Fruit fly (Drosophila melanogaster) whole organism, embryonic: Measurements from ENCODE around the gene CG42764.
A peak's percentile ranks its signal among the peaks of the same experiment; 100 is the strongest.

ENCODE experiments used
- CG10543 ChIP-seq: fragments of 200-800 bp; sonication (Bioruptor generic); optimal IDR thresholded peaks from 3 replicates; lab custom pipeline; 2017; ENCODE audit warnings: missing biosample characterization, mild to moderate bottlenecking, missing genetic modification characterization, moderate library complexity
- CG10979 ChIP-seq: fragments of 200-800 bp; sonication (Bioruptor generic); optimal IDR thresholded peaks from 2 replicates; lab custom pipeline; 2018; ENCODE audit warnings: missing biosample characterization, mild to moderate bottlenecking, missing genetic modification characterization, moderate library complexity
- CG12155 ChIP-seq: fragments of 200-800 bp; sonication (Bioruptor generic); optimal IDR thresholded peaks from 3 replicates; lab custom pipeline; 2016; ENCODE audit warnings: missing biosample characterization, missing genetic modification characterization
- CG13296 ChIP-seq: fragments of 200-800 bp; sonication (Bioruptor generic); optimal IDR thresholded peaks from 3 replicates; lab custom pipeline; 2018; ENCODE audit warnings: missing biosample characterization, mild to moderate bottlenecking, missing genetic modification characterization
- CG17912 ChIP-seq: fragments of 200-800 bp; sonication (Bioruptor generic); optimal IDR thresholded peaks from 2 replicates; lab custom pipeline; 2018; ENCODE audit warnings: missing biosample characterization, mild to moderate bottlenecking, missing genetic modification characterization
- CG18262 ChIP-seq: fragments of 200-800 bp; optimal IDR thresholded peaks from 3 replicates; lab custom pipeline; 2019; ENCODE audit warnings: missing biosample characterization, mild to moderate bottlenecking, missing genetic modification characterization, moderate library complexity
- CG31365 ChIP-seq: fragments of 200-800 bp; sonication (Bioruptor generic); optimal IDR thresholded peaks from 2 replicates; lab custom pipeline; 2018; ENCODE audit warnings: missing biosample characterization, mild to moderate bottlenecking, missing genetic modification characterization
- CG3847 ChIP-seq: fragments of 200-800 bp; sonication (Bioruptor generic); IDR thresholded peaks from 2 replicates; pipeline ENCODE4 v1.3.6; 2022; ENCODE audit warnings: missing biosample characterization, missing genetic modification characterization
- CG4360 ChIP-seq: fragments of 200-800 bp; sonication (Bioruptor generic); IDR thresholded peaks from 2 replicates; pipeline ENCODE4 v1.3.6; 2022; ENCODE audit warnings: missing biosample characterization, missing genetic modification characterization
- CG4617 ChIP-seq: fragments of 200-800 bp; sonication (Bioruptor generic); optimal IDR thresholded peaks from 3 replicates; lab custom pipeline; 2016; ENCODE audit warnings: missing biosample characterization, missing genetic modification characterization, borderline replicate concordance
- CG4820 ChIP-seq: fragments of 200-800 bp; sonication (Bioruptor generic); optimal IDR thresholded peaks from 3 replicates; lab custom pipeline; 2016; ENCODE audit warnings: missing biosample characterization, missing genetic modification characterization
- CG6765 ChIP-seq: fragments of 200-800 bp; sonication (Bioruptor generic); optimal IDR thresholded peaks from 3 replicates; lab custom pipeline; 2017; ENCODE audit warnings: missing biosample characterization, mild to moderate bottlenecking, missing genetic modification characterization
- CG8089 ChIP-seq: fragments of 200-800 bp; sonication (Bioruptor generic); optimal IDR thresholded peaks from 3 replicates; lab custom pipeline; 2016; ENCODE audit warnings: missing biosample characterization, missing genetic modification characterization
- Camta ChIP-seq: fragments of 200-800 bp; sonication (Bioruptor generic); optimal IDR thresholded peaks from 2 replicates; lab custom pipeline; 2016; ENCODE audit warnings: missing biosample characterization, missing genetic modification characterization
- Dbx ChIP-seq: fragments of 200-800 bp; sonication (Bioruptor generic); IDR thresholded peaks from 3 replicates; pipeline ENCODE4 v1.3.6; 2022; ENCODE audit warnings: missing biosample characterization, missing genetic modification characterization
- Doc2 ChIP-seq: fragments of 200-800 bp; sonication (Bioruptor generic); IDR thresholded peaks from 2 replicates; pipeline ENCODE4 v1.3.6; 2022; ENCODE audit warnings: missing biosample characterization, missing genetic modification characterization
- Eip74EF ChIP-seq, 2 experiments: fragments of 200-800 bp in 1 of 2; fragments of >200 bp in 1 of 2; sonication (Bioruptor generic) in 1 of 2; optimal IDR thresholded peaks; 2 replicates each; lab custom pipeline; 2017 to 2019; ENCODE audit warnings: missing biosample characterization in 2 of 2, missing genetic modification characterization in 2 of 2, mild to moderate bottlenecking in 1 of 2, moderate library complexity in 1 of 2
- Hr39 ChIP-seq: fragments of >200 bp; optimal IDR thresholded peaks from 2 replicates; lab custom pipeline; 2017
- Max ChIP-seq: fragments of 200-800 bp; sonication (Bioruptor generic); optimal IDR thresholded peaks from 2 replicates; lab custom pipeline; 2016; ENCODE audit warnings: missing biosample characterization, mild to moderate bottlenecking, missing genetic modification characterization
- Meics ChIP-seq: fragments of 200-800 bp; sonication (Bioruptor generic); optimal IDR thresholded peaks from 2 replicates; lab custom pipeline; 2017; ENCODE audit warnings: missing biosample characterization, mild to moderate bottlenecking, missing genetic modification characterization
- Oli ChIP-seq: fragments of 200-800 bp; sonication (Bioruptor generic); optimal IDR thresholded peaks from 2 replicates; lab custom pipeline; 2018; ENCODE audit warnings: missing biosample characterization, mild to moderate bottlenecking, missing genetic modification characterization, moderate library complexity
- Pdp1 ChIP-seq, 2 experiments: fragments of 200-800 bp; sonication (Bioruptor generic); optimal IDR thresholded peaks; 3 replicates each; lab custom pipeline; 2016; ENCODE audit warnings: missing biosample characterization in 2 of 2, missing genetic modification characterization in 2 of 2, mild to moderate bottlenecking in 1 of 2, moderate library complexity in 1 of 2
- Ptx1 ChIP-seq: fragments of 200-800 bp; sonication (Bioruptor generic); IDR thresholded peaks from 2 replicates; pipeline ENCODE4 v1.3.6; 2022; ENCODE audit warnings: missing biosample characterization, missing genetic modification characterization
- Sry-δ ChIP-seq: fragments of 200-800 bp; sonication (Bioruptor generic); optimal IDR thresholded peaks from 2 replicates; lab custom pipeline; 2016; ENCODE audit warnings: missing biosample characterization, missing genetic modification characterization
- Usf ChIP-seq: fragments of 200-800 bp; sonication (Bioruptor generic); optimal IDR thresholded peaks from 2 replicates; lab custom pipeline; 2017; ENCODE audit warnings: missing genotype, missing biosample characterization, missing genetic modification characterization
- Xrp1 ChIP-seq: fragments of 200-800 bp; sonication (Bioruptor generic); IDR thresholded peaks from 2 replicates; pipeline ENCODE4 v1.3.6; 2022; ENCODE audit warnings: missing biosample characterization, missing genetic modification characterization
- caup ChIP-seq: fragments of 200-800 bp; sonication (Bioruptor generic); optimal IDR thresholded peaks from 3 replicates; lab custom pipeline; 2017; ENCODE audit warnings: missing biosample characterization, mild to moderate bottlenecking, missing genetic modification characterization, moderate library complexity; ENCODE audit not compliant: severe bottlenecking
- cwo ChIP-seq: fragments of 200-800 bp; sonication (Bioruptor generic); optimal IDR thresholded peaks from 3 replicates; lab custom pipeline; 2017; ENCODE audit warnings: missing biosample characterization, missing genetic modification characterization, mild to moderate bottlenecking, moderate library complexity, missing genetic modification reagents
- da ChIP-seq: fragments of 200-800 bp; sonication (Bioruptor generic); optimal IDR thresholded peaks from 2 replicates; lab custom pipeline; 2016; ENCODE audit warnings: missing biosample characterization, missing genetic modification characterization
- dm ChIP-seq: fragments of 200-800 bp; sonication (Bioruptor generic); optimal IDR thresholded peaks from 3 replicates; lab custom pipeline; 2016; ENCODE audit warnings: missing biosample characterization, missing genetic modification characterization
- esg ChIP-seq: fragments of 200-800 bp; sonication (Bioruptor generic); conservative IDR thresholded peaks from 2 replicates; pipeline ENCODE4 v1.3.6; 2022; ENCODE audit warnings: missing biosample characterization, missing genetic modification characterization
- fd64A ChIP-seq: fragments of 200-800 bp; sonication (Bioruptor generic); optimal IDR thresholded peaks from 3 replicates; lab custom pipeline; 2018; ENCODE audit warnings: missing biosample characterization, mild to moderate bottlenecking, missing genetic modification characterization
- gcm2 ChIP-seq: fragments of 200-800 bp; sonication (Bioruptor generic); optimal IDR thresholded peaks from 2 replicates; lab custom pipeline; 2016; ENCODE audit warnings: missing biosample characterization, missing genetic modification characterization
- grau ChIP-seq: fragments of 200-800 bp; optimal IDR thresholded peaks from 3 replicates; lab custom pipeline; 2019; ENCODE audit warnings: missing biosample characterization, mild to moderate bottlenecking, missing genetic modification characterization, moderate library complexity
- gsb-n ChIP-seq: fragments of 200-800 bp; sonication (Bioruptor generic); optimal IDR thresholded peaks from 3 replicates; lab custom pipeline; 2018; ENCODE audit warnings: missing biosample characterization, mild to moderate bottlenecking, missing genetic modification characterization
- hb ChIP-seq: fragments of 200-800 bp; sonication (Bioruptor generic); IDR thresholded peaks from 3 replicates; pipeline ENCODE4 v1.3.6; 2022; ENCODE audit warnings: missing biosample characterization, missing genetic modification characterization; ENCODE audit not compliant: partially characterized antibody
- inv ChIP-seq: fragments of 200-800 bp; sonication (Bioruptor generic); IDR thresholded peaks from 2 replicates; pipeline ENCODE4 v1.3.6; 2022; ENCODE audit warnings: missing biosample characterization, missing genetic modification characterization; ENCODE audit not compliant: partially characterized antibody
- jumu ChIP-seq: fragments of 200-800 bp; sonication (Bioruptor generic); optimal IDR thresholded peaks from 3 replicates; lab custom pipeline; 2016; ENCODE audit warnings: missing biosample characterization, missing genetic modification characterization
- kay ChIP-seq: fragments of 200-800 bp; sonication (Bioruptor generic); optimal IDR thresholded peaks from 2 replicates; lab custom pipeline; 2016; ENCODE audit warnings: missing biosample characterization, missing genetic modification characterization
- kni ChIP-seq: fragments of 200-800 bp; sonication (Bioruptor generic); optimal IDR thresholded peaks from 3 replicates; lab custom pipeline; 2017; ENCODE audit warnings: mild to moderate bottlenecking, missing biosample characterization, missing genetic modification reagents, missing genetic modification characterization
- nerfin-2 ChIP-seq: fragments of 200-800 bp; sonication (Bioruptor generic); IDR thresholded peaks from 2 replicates; pipeline ENCODE4 v1.3.6; 2022; ENCODE audit warnings: missing biosample characterization, missing genetic modification characterization; ENCODE audit not compliant: partially characterized antibody
- nmo ChIP-seq: fragments of 200-800 bp; sonication (Bioruptor generic); optimal IDR thresholded peaks from 2 replicates; lab custom pipeline; 2018; ENCODE audit warnings: missing biosample characterization, mild to moderate bottlenecking, missing genetic modification characterization, moderate library complexity
- onecut ChIP-seq: fragments of 200-800 bp; sonication (Bioruptor generic); IDR thresholded peaks from 2 replicates; pipeline ENCODE4 v1.3.6; 2022; ENCODE audit warnings: missing biosample characterization, missing genetic modification characterization
- otp ChIP-seq: fragments of 200-800 bp; sonication (Bioruptor generic); IDR thresholded peaks from 3 replicates; pipeline ENCODE4, ENCODE4 v1.3.6; 2022; ENCODE audit warnings: missing biosample characterization, missing genetic modification characterization
- psq ChIP-seq: fragments of 200-800 bp; sonication (Bioruptor generic); optimal IDR thresholded peaks from 2 replicates; lab custom pipeline; 2017; ENCODE audit warnings: missing biosample characterization, missing genetic modification characterization
- sim ChIP-seq: fragments of 200-800 bp; sonication (Bioruptor generic); IDR thresholded peaks from 2 replicates; pipeline ENCODE4 v1.3.6; 2022; ENCODE audit warnings: missing biosample characterization, missing genetic modification characterization
- tin ChIP-seq: fragments of 200-800 bp; sonication (Bioruptor generic); optimal IDR thresholded peaks from 3 replicates; lab custom pipeline; 2016; ENCODE audit warnings: missing biosample characterization, missing genetic modification characterization
- zen2 ChIP-seq: fragments of 200-800 bp; sonication (Bioruptor generic); IDR thresholded peaks from 3 replicates; pipeline ENCODE4 v1.3.6; 2022; ENCODE audit warnings: missing biosample characterization, missing genetic modification characterization; ENCODE audit not compliant: partially characterized antibody

The CG42764 gene

DNA sequence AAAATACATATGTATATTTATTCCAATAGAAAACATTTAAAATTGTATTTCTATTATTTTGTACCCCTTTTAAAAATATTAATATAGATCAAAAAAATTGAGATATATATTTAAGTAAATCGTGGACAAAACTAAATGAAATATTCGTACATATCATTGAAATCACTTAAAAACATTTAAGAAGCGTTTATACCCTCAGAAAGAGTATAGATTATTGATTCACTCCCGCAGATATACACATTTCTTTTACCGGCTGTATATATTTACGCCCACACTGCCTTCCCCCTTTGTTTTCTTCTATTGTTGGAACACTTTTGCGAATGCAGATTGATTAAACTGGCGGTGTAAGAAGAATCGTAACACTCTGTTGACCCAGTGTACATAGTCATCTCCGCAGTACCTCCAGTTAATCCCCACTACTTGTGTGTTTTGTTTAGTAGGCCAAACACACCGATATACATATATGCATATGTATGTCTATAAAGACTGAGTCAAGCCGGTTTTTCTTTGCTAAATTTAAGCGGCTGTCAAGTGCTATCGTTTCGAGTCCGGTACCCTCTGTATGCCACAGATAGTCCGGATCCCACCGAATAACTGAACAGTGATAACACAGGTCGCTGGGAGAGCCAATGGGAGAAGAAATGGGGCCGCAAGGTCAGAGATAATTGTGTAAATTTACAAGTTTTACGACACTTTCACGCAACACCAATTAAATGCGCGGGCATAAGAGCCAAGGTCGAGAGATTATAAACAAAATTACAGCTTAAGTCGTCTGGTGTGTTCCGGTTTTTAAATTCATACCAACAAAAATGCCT lies 5.9 kb upstream of the CG42764 start (continued):
- TF ChIP-seq CG17912 (GFP tag; lab: Kevin White, UChicago), result peak; percentile 64
- TF ChIP-seq caup (GFP tag; lab: Kevin White, UChicago), result peak; percentile 28
- TF ChIP-seq CG8089 (GFP tag; lab: Kevin White, UChicago), result peak; percentile 83
- TF ChIP-seq Sry-δ (GFP tag; lab: Kevin White, UChicago), result peak; percentile 1
- no peak for TF ChIP-seq tin
- peak; percentile 57 for TF ChIP-seq CG13296 (GFP tag; lab: Kevin White, UChicago)
- no peak for TF ChIP-seq gcm2 (GFP tag; lab: Kevin White, UChicago)
- TF ChIP-seq jumu (GFP tag; lab: Kevin White, UChicago), result peak; percentile 38
- peak; percentile 46 for TF ChIP-seq da (GFP tag; lab: Kevin White, UChicago)
- peak; percentile 47 for TF ChIP-seq psq
- TF ChIP-seq CG18262 (tag; lab: Kevin White, UChicago), result peak; percentile 41
- peak; percentile 68 for TF ChIP-seq onecut
- TF ChIP-seq Eip74EF (GFP tag; optimal IDR thresholded peaks at IDR 0.05; lab: Kevin White, UChicago), result peak in 1 of 2 experiments; percentile 13
- no peak for TF ChIP-seq Usf (GFP tag; lab: Kevin White, UChicago)
- TF ChIP-seq CG4360 (GFP tag; lab: Robert Waterston, UW), result peak; percentile 21; the same call in 1 of the 2 replicates
- peak; percentile 44; the same call in 1 of the 3 replicates for TF ChIP-seq Dbx
- peak; percentile 6 for TF ChIP-seq Max (GFP tag; lab: Kevin White, UChicago)
- peak; percentile 26 for TF ChIP-seq CG4820 (GFP tag; lab: Kevin White, UChicago)
- TF ChIP-seq gsb-n (tag; lab: Kevin White, UChicago), result peak; percentile 34
- peak; percentile 12 for TF ChIP-seq CG10979 (tag; lab: Kevin White, UChicago)
- no peak for TF ChIP-seq sim
- peak; percentile 64 for TF ChIP-seq kni (GFP tag; lab: Kevin White, UChicago)
- no peak for TF ChIP-seq Doc2 (GFP tag; lab: Robert Waterston, UW)
- TF ChIP-seq Xrp1 (GFP tag; lab: Robert Waterston, UW), result peak; percentile 57
- TF ChIP-seq cwo (GFP tag; lab: Kevin White, UChicago), result no peak
- peak; percentile 51 for TF ChIP-seq Camta (GFP tag; lab: Kevin White, UChicago)
- peak; percentile 49 for TF ChIP-seq CG6765 (GFP tag; lab: Kevin White, UChicago)
- TF ChIP-seq hb (GFP tag; lab: Robert Waterston, UW), result no peak
- peak; percentile 25 for TF ChIP-seq dm (GFP tag; lab: Kevin White, UChicago)
- peak; percentile 75 for TF ChIP-seq fd64A (GFP tag; lab: Kevin White, UChicago)
- TF ChIP-seq CG10543 (GFP tag; lab: Kevin White, UChicago), result peak; percentile 43
- TF ChIP-seq Ptx1 (GFP tag; lab: Robert Waterston, UW), result peak; percentile 35; the same call in 1 of the 2 replicates
- TF ChIP-seq otp, result 0 out of 3 replicates have a peak, but pooled peaks have one; percentile 56
- TF ChIP-seq CG12155 (GFP tag; lab: Kevin White, UChicago), result no peak
- peak; percentile 15 for TF ChIP-seq CG4617
- no peak for TF ChIP-seq Hr39
- TF ChIP-seq grau (tag; lab: Kevin White, UChicago), result peak; percentile 54
- TF ChIP-seq CG3847 (GFP tag; lab: Robert Waterston, UW), result no peak; the same call in 1 of the 2 replicates
- TF ChIP-seq inv (GFP tag; lab: Robert Waterston, UW), result no peak
- TF ChIP-seq CG31365 (tag; lab: Kevin White, UChicago), result peak; percentile 71
- no peak for TF ChIP-seq zen2 (GFP tag; lab: Robert Waterston, UW)
- peak; percentile 83 for TF ChIP-seq Meics (GFP tag; lab: Kevin White, UChicago)
- no peak for TF ChIP-seq Oli (tag; lab: Kevin White, UChicago)
- peak; percentile 20 to 61 for TF ChIP-seq Pdp1 (GFP tag; optimal IDR thresholded peaks at IDR 0.05; lab: Kevin White, UChicago)
- peak; percentile 38 for TF ChIP-seq nmo (GFP tag; lab: Kevin White, UChicago)
- TF ChIP-seq nerfin-2 (GFP tag; lab: Robert Waterston, UW), result no peak
- peak; percentile 17 for TF ChIP-seq kay
- no peak for TF ChIP-seq esg (GFP tag; lab: Robert Waterston, UW)
